Fruit fly (Drosophila melanogaster): Measurements from ENCODE around the gene Nnk.

The Nnk gene

DNA sequence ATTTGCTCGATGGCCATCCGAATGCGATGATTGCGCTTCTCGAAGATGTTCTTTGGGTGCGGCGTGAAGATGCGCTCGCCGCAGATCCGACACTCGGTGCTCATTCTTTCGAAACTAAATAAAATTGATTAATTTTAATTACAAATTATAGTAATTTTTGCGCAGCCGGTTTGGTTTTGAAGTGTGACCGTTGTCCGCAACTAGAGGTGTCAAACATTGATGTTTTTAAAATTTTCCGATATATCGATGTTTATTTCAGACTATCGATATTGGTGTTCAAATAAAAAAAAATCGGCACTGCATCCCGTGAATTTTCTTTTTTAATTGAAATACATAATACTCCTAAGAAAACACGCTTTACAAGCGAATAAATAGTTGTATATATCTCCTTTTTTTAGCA, 4.0 kb upstream of the Nnk start, which contains the start of gene Odj (continued):
- TF ChIP-seq Poxn (GFP tag; IDR thresholded peaks at IDR 0.05) (no peak), BtbVII (GFP tag; optimal IDR thresholded peaks at IDR 0.05) (no peak), gsb (GFP tag; IDR thresholded peaks at IDR 0.05) (no peak), Pdp1 (GFP tag; optimal IDR thresholded peaks at IDR 0.05) (no peak), Hmr (GFP tag; optimal IDR thresholded peaks at IDR 0.05) (no peak), CG18599 (GFP tag; optimal IDR thresholded peaks at IDR 0.05) (no peak), Camta (GFP tag; optimal IDR thresholded peaks at IDR 0.05) (no peak), org-1 (GFP tag; optimal IDR thresholded peaks at IDR 0.05) (no peak), caup (GFP tag; optimal IDR thresholded peaks at IDR 0.05; ENCODE audit: severe bottlenecking) (no peak), CG9797 (GFP tag; optimal IDR thresholded peaks at IDR 0.05) (peak; percentile 77), CkIIα-i1 (GFP tag; IDR thresholded peaks at IDR 0.05) (no peak), Dip2 (GFP tag; IDR thresholded peaks at IDR 0.05) (no peak), bigmax (GFP tag; optimal IDR thresholded peaks at IDR 0.05) (no peak), rib (GFP tag; IDR thresholded peaks at IDR 0.05) (no peak), lov (optimal IDR thresholded peaks at IDR 0.05) (no peak), lov (GFP tag; IDR thresholded peaks at IDR 0.05) (no peak), PHDP (tag; optimal IDR thresholded peaks at IDR 0.05) (peak; percentile 28), bsh (GFP tag; optimal IDR thresholded peaks at IDR 0.05) (no peak), HHEX (GFP tag; optimal IDR thresholded peaks at IDR 0.05) (no peak), dmrt99B (tag; optimal IDR thresholded peaks at IDR 0.05) (no peak), sens-2 (GFP tag; IDR thresholded peaks at IDR 0.05) (no peak), YL-1 (GFP tag; optimal IDR thresholded peaks at IDR 0.05) (peak; percentile 87), crol (GFP tag; IDR thresholded peaks at IDR 0.05) (no peak), hbn (GFP tag; IDR thresholded peaks at IDR 0.05; ENCODE audit: partially characterized antibody) (peak; percentile 97), CG30403 (GFP tag; optimal IDR thresholded peaks at IDR 0.05) (no peak), fu2 (GFP tag; optimal IDR thresholded peaks at IDR 0.05) (no peak), Dbx (GFP tag; IDR thresholded peaks at IDR 0.05) (no peak), Spps (tag; optimal IDR thresholded peaks at IDR 0.05) (no peak), tx (GFP tag; optimal IDR thresholded peaks at IDR 0.05) (no peak), Stat92E (GFP tag; optimal IDR thresholded peaks at IDR 0.05) (no peak), CG11696 (GFP tag; IDR thresholded peaks at IDR 0.05) (no peak), MTF-1 (GFP tag; optimal IDR thresholded peaks at IDR 0.05; ENCODE audit: borderline replicate concordance) (no peak), salm (tag; optimal IDR thresholded peaks at IDR 0.05) (no peak), chif (GFP tag; optimal IDR thresholded peaks at IDR 0.05) (no peak), CG4707 (GFP tag; optimal IDR thresholded peaks at IDR 0.05) (no peak), tna (GFP tag; IDR thresholded peaks at IDR 0.05; ENCODE audit: partially characterized antibody) (peak; percentile 79), CG6683 (GFP tag; optimal IDR thresholded peaks at IDR 0.05) (no peak), CG4820 (GFP tag; optimal IDR thresholded peaks at IDR 0.05) (no peak), CG16813 (GFP tag; IDR thresholded peaks at IDR 0.05; ENCODE audit: partially characterized antibody) (peak; percentile 91), CG12391 (tag; optimal IDR thresholded peaks at IDR 0.05) (peak; percentile 43), CG17328 (GFP tag; IDR thresholded peaks at IDR 0.05) (no peak), usp (GFP tag; optimal IDR thresholded peaks at IDR 0.05) (no peak), CG34422 (GFP tag; IDR thresholded peaks at IDR 0.05) (0 out of 3 replicates have a peak, but pooled peaks have one; percentile 38), Hsf (GFP tag; optimal IDR thresholded peaks at IDR 0.05) (peak; percentile 6), en (GFP tag; optimal IDR thresholded peaks at IDR 0.05) (no peak), Bdp1 (GFP tag; optimal IDR thresholded peaks at IDR 0.05) (no peak), CG6813 (GFP tag; optimal IDR thresholded peaks at IDR 0.05) (no peak), zen (tag; optimal IDR thresholded peaks at IDR 0.05) (peak; percentile 35), phol (tag; optimal IDR thresholded peaks at IDR 0.05) (peak; percentile 32), pita (GFP tag; optimal IDR thresholded peaks at IDR 0.05) (no peak)
